Fruit fly (Drosophila melanogaster) whole organism, embryonic: Measurements from ENCODE around the gene CG33181.

Experiments
- CG11560 ChIP-seq: fragments of 200-800 bp; sonication (Bioruptor generic); IDR thresholded peaks from 3 replicates; pipeline ENCODE4 v1.3.6; 2022; ENCODE audit warnings: missing biosample characterization, missing genetic modification characterization
- CG13624 ChIP-seq: fragments of 200-800 bp; sonication (Bioruptor generic); optimal IDR thresholded peaks from 2 replicates; lab custom pipeline; 2016; ENCODE audit warnings: missing biosample characterization, missing genetic modification characterization
- CG15269 ChIP-seq: fragments of 200-800 bp; sonication (Bioruptor generic); optimal IDR thresholded peaks from 2 replicates; lab custom pipeline; 2018; ENCODE audit warnings: missing biosample characterization, mild to moderate bottlenecking, missing genetic modification characterization, moderate library complexity
- CG15514 ChIP-seq: fragments of 200-800 bp; sonication (Bioruptor generic); optimal IDR thresholded peaks from 3 replicates; lab custom pipeline; 2017; ENCODE audit warnings: missing biosample characterization, missing genetic modification characterization, mild to moderate bottlenecking, moderate library complexity, missing genetic modification reagents
- CG7839 ChIP-seq: fragments of 200-800 bp; sonication (Bioruptor generic); optimal IDR thresholded peaks from 3 replicates; lab custom pipeline; 2018; ENCODE audit warnings: missing biosample characterization, mild to moderate bottlenecking, missing genetic modification characterization, moderate library complexity
- Dfd ChIP-seq, 2 experiments: fragments of >200 bp; optimal IDR thresholded peaks; 2 replicates each; lab custom pipeline; 2017; ENCODE audit warnings: missing biosample characterization in 2 of 2, missing genetic modification characterization in 2 of 2
- Ets97D ChIP-seq: fragments of 200-800 bp; sonication (Bioruptor generic); optimal IDR thresholded peaks from 3 replicates; lab custom pipeline; 2016; ENCODE audit warnings: missing biosample characterization, missing genetic modification characterization
- cg ChIP-seq: fragments of 200-800 bp; sonication (Bioruptor generic); optimal IDR thresholded peaks from 3 replicates; lab custom pipeline; 2019; ENCODE audit warnings: missing biosample characterization, mild to moderate bottlenecking, missing genetic modification characterization, moderate library complexity
- crc ChIP-seq: fragments of 200-800 bp; sonication (Bioruptor generic); optimal IDR thresholded peaks from 2 replicates; lab custom pipeline; 2016; ENCODE audit warnings: missing biosample characterization, missing genetic modification characterization
- kay ChIP-seq: fragments of 200-800 bp; sonication (Bioruptor generic); optimal IDR thresholded peaks from 2 replicates; lab custom pipeline; 2016; ENCODE audit warnings: missing biosample characterization, missing genetic modification characterization
- lilli ChIP-seq: fragments of 200-800 bp; sonication (Bioruptor generic); optimal IDR thresholded peaks from 3 replicates; lab custom pipeline; 2016; ENCODE audit warnings: missing biosample characterization, missing genetic modification characterization

DNA sequence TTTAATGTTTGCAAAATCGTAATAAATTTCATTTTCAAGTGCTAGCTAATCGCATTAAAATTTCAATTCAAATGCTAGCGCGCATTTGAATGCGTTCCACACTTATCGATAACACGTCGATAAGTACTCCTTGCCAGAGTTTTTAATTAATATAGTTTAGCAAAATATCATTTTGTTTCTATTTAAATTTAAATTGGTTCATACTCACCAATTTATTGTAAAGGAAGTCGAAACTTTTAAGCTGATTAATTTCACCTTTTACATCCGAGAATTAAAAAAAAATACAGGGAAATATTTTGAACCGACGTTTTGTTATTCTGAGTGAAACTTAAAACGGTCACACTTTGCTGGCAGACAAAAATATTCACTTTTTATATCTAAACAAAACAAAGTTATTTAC lies 28.0 kb upstream of the CG33181 start, which contains the start of gene Es2:
- TF ChIP-seq lilli (GFP tag; lab: Kevin White, UChicago) (no peak), kay (no peak), CG11560 (tag; lab: Robert Waterston, UW) (no peak), CG13624 (GFP tag; lab: Kevin White, UChicago) (no peak), CG7839 (no peak), CG15514 (no peak), crc (no peak), Ets97D (GFP tag; lab: Kevin White, UChicago) (no peak), Dfd (GFP tag; optimal IDR thresholded peaks at IDR 0.05; lab: Kevin White, UChicago) (no peak), CG15269 (tag; lab: Kevin White, UChicago) (no peak), cg (GFP tag; lab: Kevin White, UChicago) (no peak)
